Worm (Caenorhabditis elegans): ENCODE data around the gene C47E12.9.
A peak's percentile ranks its signal among the peaks of the same experiment; 100 is the strongest.

C47E12.9 gene

DNA sequence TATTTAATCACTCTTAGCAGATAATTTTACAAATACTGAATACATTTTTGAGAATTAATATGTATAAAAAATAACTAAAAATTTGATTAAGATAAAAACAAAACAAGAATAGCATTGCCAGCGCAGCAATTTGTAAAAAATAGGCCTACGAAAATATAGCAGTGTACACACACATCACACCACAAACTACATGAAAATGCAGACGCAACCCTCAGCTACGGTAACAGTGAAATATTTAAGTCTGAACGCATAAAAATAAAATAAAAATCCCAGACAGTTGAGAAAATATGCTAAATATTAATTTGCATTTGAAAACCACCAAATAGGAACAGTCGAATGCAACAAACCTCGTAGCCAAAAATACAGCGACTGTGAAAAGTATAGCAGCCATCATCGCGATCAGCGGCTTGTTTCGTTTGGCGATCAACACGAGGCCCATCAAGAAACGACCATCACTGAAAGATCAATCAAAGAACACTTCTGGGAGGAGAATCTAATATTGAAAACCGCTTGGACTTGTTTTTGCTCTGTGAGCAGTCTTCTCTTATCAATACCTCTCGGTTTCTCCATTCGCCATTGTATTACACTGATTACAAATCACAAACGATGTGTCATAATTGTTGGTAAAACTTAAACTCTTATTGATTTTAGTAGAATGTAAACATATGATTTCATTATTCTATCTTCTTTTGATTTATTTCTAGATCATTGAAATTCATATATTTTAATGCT is 24.2 kb downstream of the C47E12.9 start, which contains the start of gene pyp-1:
pyp-1 (minus strand) TSS at position 439 of the 732 bp plus-strand sequence.
- TF ChIP-seq ceh-48 (tag; optimal IDR thresholded peaks at IDR 0.05) (no peak), elt-2 (tag; optimal IDR thresholded peaks at IDR 0.05) (peak; percentile 6)

ce11 chrIV:10001748-10002147 is 27.3 kb downstream of the C47E12.9 start, which contains the start of gene C47E12.3:
Gene C47E12.3, minus strand, starts transcription at chrIV:10001848.
- TF ChIP-seq ceh-30 (tag; optimal IDR thresholded peaks at IDR 0.05): no peak
- TF ChIP-seq C38D4.7 (GFP tag; optimal IDR thresholded peaks at IDR 0.05): no peak
- no peak for TF ChIP-seq unc-3 (GFP tag; conservative IDR thresholded peaks at IDR 0.05)
- TF ChIP-seq unc-3 (tag; optimal IDR thresholded peaks at IDR 0.05): no peak
- no peak for TF ChIP-seq ceh-9 (tag; optimal IDR thresholded peaks at IDR 0.05)
- TF ChIP-seq mec-3 (tag; optimal IDR thresholded peaks at IDR 0.05; ENCODE audit: borderline replicate concordance): no peak

- no peak for TF ChIP-seq pros-1 (tag; optimal IDR thresholded peaks at IDR 0.05)
These were observed 28.9 kb downstream of the C47E12.9 start, which contains the start of the genes C47E12.2 and sars-1 for ce11 chrIV:10003372-10003771. Gene C47E12.2, minus strand, starts transcription at chrIV:10003502. Gene sars-1, plus strand, starts transcription at chrIV:10003726.

DNA sequence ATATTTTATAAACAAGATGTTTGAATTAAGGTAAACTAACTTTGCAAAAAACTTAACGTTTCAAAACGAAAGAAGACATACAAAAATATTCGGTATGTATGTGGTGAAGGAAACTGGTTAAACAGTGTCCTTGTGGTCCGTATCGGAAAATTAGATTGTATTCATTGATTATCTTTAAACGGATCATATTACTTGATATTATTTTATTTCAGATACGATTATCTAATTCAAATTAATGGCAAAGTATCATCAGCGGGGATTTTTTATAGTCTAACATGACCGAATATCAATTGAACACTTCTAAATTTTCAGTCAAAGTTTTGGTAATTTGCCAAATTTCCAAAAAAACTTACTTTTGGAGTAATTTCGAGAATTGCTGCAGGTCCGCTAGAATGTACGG is 32.3 kb downstream of the C47E12.9 start, which contains the start of gene C47E12.13:
C47E12.13 (minus strand) TSS at position 101 of the 400 bp plus-strand sequence.
- TF ChIP-seq ceh-9 (tag; optimal IDR thresholded peaks at IDR 0.05) (no peak), ceh-31 (tag; optimal IDR thresholded peaks at IDR 0.05) (no peak), tbx-2 (tag; optimal IDR thresholded peaks at IDR 0.05) (no peak), K02D7.2 (tag; optimal IDR thresholded peaks at IDR 0.05) (no peak), odd-2 (tag; optimal IDR thresholded peaks at IDR 0.05) (no peak), ztf-16 (tag; optimal IDR thresholded peaks at IDR 0.05) (no peak), nfya-1 (tag; optimal IDR thresholded peaks at IDR 0.05) (no peak)

- TF ChIP-seq ceh-24 (tag; optimal IDR thresholded peaks at IDR 0.05) (no peak), ref-2 (tag; optimal IDR thresholded peaks at IDR 0.05) (peak; percentile 10)
These were observed 33.3 kb downstream of the C47E12.9 start for ce11 chrIV:10007758-10008157.

- no peak for TF ChIP-seq ceh-45 (GFP tag; IDR thresholded peaks at IDR 0.05)
These were observed 35.0 kb downstream of the C47E12.9 start, which contains the start of gene magu-4 for ce11 chrIV:10009536-10009935. Gene magu-4, plus strand, starts transcription at chrIV:10009753.

DNA sequence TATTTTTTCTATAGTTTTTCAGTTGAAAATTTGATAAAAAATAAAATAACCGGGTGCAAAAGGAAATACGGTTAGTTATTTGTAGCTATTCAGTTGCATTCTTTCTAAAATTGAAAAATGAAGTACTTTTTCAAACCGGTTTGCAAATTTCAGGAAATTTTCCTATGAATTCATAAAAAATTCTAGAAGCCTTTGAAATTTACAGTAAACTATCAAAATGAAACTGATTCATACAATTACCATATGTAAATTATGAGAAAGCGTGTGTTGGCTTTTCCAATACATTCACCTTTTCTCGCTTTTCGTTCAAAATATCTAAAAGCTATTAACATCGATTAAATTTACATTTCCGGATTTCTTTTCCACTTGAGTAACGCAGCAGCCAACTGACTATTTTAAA is 42.5 kb downstream of the C47E12.9 start, which contains the start of gene ent-7:
ent-7 (plus strand) TSS at position 301 of the 400 bp plus-strand sequence.
- TF ChIP-seq unc-86 (tag; optimal IDR thresholded peaks at IDR 0.05) (no peak), unc-55 (GFP tag; optimal IDR thresholded peaks at IDR 0.05) (no peak), K02D7.2 (tag; optimal IDR thresholded peaks at IDR 0.05) (no peak), madf-2 (tag; optimal IDR thresholded peaks at IDR 0.05) (no peak), dve-1 (tag; optimal IDR thresholded peaks at IDR 0.05) (no peak), sox-4 (tag; optimal IDR thresholded peaks at IDR 0.05) (no peak)

ce11 chrIV:10017633-10018032 is 43.1 kb downstream of the C47E12.9 start, which contains the start of gene F44D12.2:
Gene F44D12.2, minus strand, starts transcription at chrIV:10017733.
- TF ChIP-seq K09A11.1 (tag; optimal IDR thresholded peaks at IDR 0.05; ENCODE audit: insufficient read depth): no peak

DNA sequence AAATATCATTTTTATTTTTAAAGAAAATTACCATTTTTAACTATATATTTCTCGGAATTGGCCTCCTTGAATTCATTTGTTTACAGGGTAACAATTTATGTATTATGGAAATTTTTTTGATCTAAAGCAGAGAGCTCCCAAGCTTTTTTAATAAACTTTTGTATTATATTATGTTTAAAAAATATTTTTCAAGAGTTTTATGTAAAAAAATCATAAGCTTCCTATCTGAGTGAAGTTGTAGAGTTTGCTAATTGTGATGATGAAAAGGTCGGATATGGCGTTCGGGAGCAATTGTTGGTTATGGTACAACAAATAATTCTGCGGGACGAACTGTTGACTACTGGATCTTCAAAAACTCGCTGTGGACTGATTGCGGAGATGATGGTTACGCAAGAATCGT is 46.8 kb downstream of the C47E12.9 start, which contains the start of gene F44D12.19:
F44D12.19 (plus strand) TSS at position 301 of the 400 bp plus-strand sequence.
- TF ChIP-seq ceh-30 (tag; optimal IDR thresholded peaks at IDR 0.05) (no peak), rnt-1 (tag; optimal IDR thresholded peaks at IDR 0.05) (no peak), Y22D7AL.16 (tag; optimal IDR thresholded peaks at IDR 0.05) (no peak), unc-55 (GFP tag; optimal IDR thresholded peaks at IDR 0.05) (no peak), eyg-1 (tag; optimal IDR thresholded peaks at IDR 0.05) (no peak), hlh-13 (GFP tag; optimal IDR thresholded peaks at IDR 0.05) (no peak), pha-2 (tag; optimal IDR thresholded peaks at IDR 0.05) (no peak), ceh-48 (tag; optimal IDR thresholded peaks at IDR 0.05) (no peak)

All from whole organism, late embryonic.